Worm (Caenorhabditis elegans) whole organism, L2 larva: ENCODE results near the gene Y17G7B.21.

ENCODE experiments used
- R02D3.7 ChIP-seq: fragments of 150-350 bp; optimal IDR thresholded peaks from 2 replicates; lab custom pipeline; 2014; ENCODE audit warnings: missing biosample characterization, missing genetic modification characterization
- aly-2 ChIP-seq: fragments of 150-350 bp; optimal IDR thresholded peaks from 2 replicates; lab custom pipeline; 2014; ENCODE audit warnings: missing biosample characterization, missing genetic modification characterization
- ama-1 ChIP-seq: fragments of 150-350 bp; optimal IDR thresholded peaks from 2 replicates; lab custom pipeline; 2018; ENCODE audit warnings: inconsistent platforms
- ceh-82 ChIP-seq: fragments of 150-350 bp; optimal IDR thresholded peaks from 2 replicates; lab custom pipeline; 2014; ENCODE audit warnings: missing biosample characterization, missing genetic modification characterization
- mbf-1 ChIP-seq: sonication (generic microtip); optimal IDR thresholded peaks from 2 replicates; lab custom pipeline; 2017; ENCODE audit warnings: missing biosample characterization, missing genetic modification characterization
- mdl-1 ChIP-seq, 2 experiments: fragments of 150-350 bp in 1 of 2; sonication (generic microtip) in 1 of 2; optimal IDR thresholded peaks; 2 replicates each; lab custom pipeline; 2017; ENCODE audit warnings: missing biosample characterization in 2 of 2, missing genetic modification characterization in 2 of 2
- nhr-11 ChIP-seq: fragments of 150-350 bp; optimal IDR thresholded peaks from 2 replicates; lab custom pipeline; 2014; ENCODE audit warnings: missing biosample characterization, missing genetic modification characterization
- nhr-12 ChIP-seq: fragments of 150-350 bp; optimal IDR thresholded peaks from 2 replicates; lab custom pipeline; 2014; ENCODE audit warnings: missing biosample characterization, missing genetic modification characterization
- sma-9 ChIP-seq, 2 experiments: fragments of 150-350 bp in 1 of 2; sonication (generic microtip) in 1 of 2; optimal IDR thresholded peaks; 2 replicates each; lab custom pipeline; 2014 to 2016; ENCODE audit warnings: missing genetic modification characterization in 2 of 2, mild to moderate bottlenecking in 1 of 2, missing biosample characterization in 1 of 2, missing compliant biosample characterization in 1 of 2, missing genetic modification reagents in 1 of 2, moderate library complexity in 1 of 2
- snpc-4 ChIP-seq: fragments of 150-350 bp; optimal IDR thresholded peaks from 2 replicates; lab custom pipeline; 2014; ENCODE audit warnings: missing biosample characterization, missing genetic modification characterization
- unc-39 ChIP-seq: fragments of 150-350 bp; optimal IDR thresholded peaks from 2 replicates; lab custom pipeline; 2014; ENCODE audit warnings: missing biosample characterization, missing genetic modification characterization
- unc-55 ChIP-seq: fragments of 150-350 bp; sonication (generic microtip); optimal IDR thresholded peaks from 3 replicates; lab custom pipeline; 2014; ENCODE audit warnings: missing biosample characterization, missing genetic modification reagents, missing genetic modification characterization
- zag-1 ChIP-seq: fragments of 150-350 bp; optimal IDR thresholded peaks from 2 replicates; lab custom pipeline; 2014; ENCODE audit warnings: missing biosample characterization, missing genetic modification characterization
- ztf-11 ChIP-seq: sonication (generic microtip); optimal IDR thresholded peaks from 2 replicates; lab custom pipeline; 2017; ENCODE audit warnings: missing biosample characterization, missing genetic modification characterization

DNA sequence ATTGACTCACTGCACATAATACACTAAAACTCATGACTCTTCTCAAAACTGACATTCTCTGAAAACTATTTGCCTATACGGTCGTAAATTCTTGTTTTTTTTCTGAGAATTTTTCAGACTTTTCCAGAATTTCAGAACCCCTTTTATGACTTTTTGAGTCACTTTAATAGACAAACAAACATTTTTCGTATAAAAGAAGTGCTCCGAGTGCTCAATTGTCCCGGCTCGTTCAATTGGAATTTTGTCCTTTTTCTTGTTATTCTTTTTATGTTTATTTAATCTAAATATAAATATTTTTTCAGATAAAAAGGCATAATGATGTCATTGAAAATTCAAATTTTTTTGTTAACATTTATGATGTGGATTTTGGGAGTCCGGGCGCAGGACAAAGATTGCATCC, 21.4 kb upstream of the Y17G7B.21 start, which contains the start of gene Y17G7B.23:
- no peak for TF ChIP-seq snpc-4
- no peak for TF ChIP-seq zag-1
- TF ChIP-seq nhr-12 (tag; lab: Kevin White, UChicago): no peak
- no peak for TF ChIP-seq ama-1
- no peak for TF ChIP-seq unc-39 (tag; lab: Kevin White, UChicago)
- no peak for TF ChIP-seq unc-55 (GFP tag; lab: Kevin White, UChicago)
- TF ChIP-seq aly-2 (tag; lab: Kevin White, UChicago): no peak
- no peak for TF ChIP-seq mdl-1 (tag; optimal IDR thresholded peaks at IDR 0.05; lab: Kevin White, UChicago)
- TF ChIP-seq ztf-11 (tag; lab: Kevin White, UChicago): no peak
- TF ChIP-seq R02D3.7: no peak
- TF ChIP-seq nhr-11 (tag; lab: Kevin White, UChicago): no peak
- TF ChIP-seq ceh-82 (tag; lab: Kevin White, UChicago): no peak
- TF ChIP-seq sma-9 (GFP tag; optimal IDR thresholded peaks at IDR 0.05; lab: Kevin White, UChicago): no peak
- no peak for TF ChIP-seq sma-9 (tag; optimal IDR thresholded peaks at IDR 0.05; lab: Kevin White, UChicago)
- no peak for TF ChIP-seq mbf-1 (tag; lab: Kevin White, UChicago)
